Fruit fly (Drosophila melanogaster) S2 (cell line): ENCODE measurements around the gene Ndf.

Experiments
- CG8478 ChIP-seq: fragments of >200 bp; optimal IDR thresholded peaks from 2 replicates; lab custom pipeline; 2018
- CTCF ChIP-seq, 2 experiments: fragments of >200 bp; optimal IDR thresholded peaks; 2 replicates each; lab custom pipeline; 2018

DNA sequence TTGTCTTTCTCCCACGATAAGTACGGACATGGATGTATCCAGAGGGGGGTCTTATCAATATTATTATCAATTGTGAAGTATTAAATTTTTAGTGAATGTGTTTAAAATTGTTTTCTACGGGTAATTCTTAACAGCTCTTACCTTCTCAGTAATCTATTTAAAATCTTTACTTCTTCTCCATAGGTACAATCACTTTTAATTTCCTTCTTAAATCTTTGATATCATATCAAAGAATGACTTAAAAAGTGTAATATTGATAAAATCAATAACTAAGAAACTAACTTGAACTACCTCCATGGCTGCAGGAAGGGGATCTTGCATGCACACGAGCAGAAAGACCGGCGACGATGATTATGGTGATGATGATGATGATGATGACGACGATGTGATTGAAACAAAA, 21.1 kb upstream of the Ndf start:
- TF ChIP-seq CTCF (optimal IDR thresholded peaks at IDR 0.05; lab: Kevin White, UChicago) (no peak), CG8478 (lab: Kevin White, UChicago) (no peak)
